Fruit fly (Drosophila melanogaster) whole organism, embryonic: ENCODE data around the gene NijB.

Source experiments
- Asciz ChIP-seq: fragments of 200-800 bp; sonication (Bioruptor generic); optimal IDR thresholded peaks from 2 replicates; lab custom pipeline; 2017; ENCODE audit warnings: missing biosample characterization, mild to moderate bottlenecking, missing genetic modification characterization, missing genetic modification reagents
- Bgb ChIP-seq: fragments of 200-800 bp; sonication (Bioruptor generic); IDR thresholded peaks from 2 replicates; pipeline ENCODE4 v1.3.6; 2022; ENCODE audit warnings: missing biosample characterization, missing genetic modification characterization; ENCODE audit not compliant: partially characterized antibody
- CG11456 ChIP-seq: fragments of 200-800 bp; sonication (Bioruptor generic); IDR thresholded peaks from 3 replicates; pipeline ENCODE4 v1.3.6; 2022; ENCODE audit warnings: missing biosample characterization, missing genetic modification characterization
- CG11504 ChIP-seq: fragments of 200-800 bp; sonication (Bioruptor generic); optimal IDR thresholded peaks from 3 replicates; lab custom pipeline; 2019; ENCODE audit warnings: missing biosample characterization, mild to moderate bottlenecking, missing genetic modification characterization, moderate library complexity
- CG11723 ChIP-seq: fragments of 200-800 bp; sonication (Bioruptor generic); optimal IDR thresholded peaks from 2 replicates; lab custom pipeline; 2017; ENCODE audit warnings: missing biosample characterization, mild to moderate bottlenecking, missing genetic modification characterization
- CG12155 ChIP-seq: fragments of 200-800 bp; sonication (Bioruptor generic); optimal IDR thresholded peaks from 3 replicates; lab custom pipeline; 2016; ENCODE audit warnings: missing biosample characterization, missing genetic modification characterization
- CG13424 ChIP-seq: fragments of 200-800 bp; sonication (Bioruptor generic); optimal IDR thresholded peaks from 2 replicates; lab custom pipeline; 2019; ENCODE audit warnings: missing biosample characterization, mild to moderate bottlenecking, missing genetic modification characterization, moderate library complexity
- CG15514 ChIP-seq: fragments of 200-800 bp; sonication (Bioruptor generic); optimal IDR thresholded peaks from 3 replicates; lab custom pipeline; 2017; ENCODE audit warnings: missing biosample characterization, missing genetic modification characterization, mild to moderate bottlenecking, moderate library complexity, missing genetic modification reagents
- CG17186 ChIP-seq: fragments of 200-800 bp; sonication (Bioruptor generic); optimal IDR thresholded peaks from 3 replicates; lab custom pipeline; 2017; ENCODE audit warnings: missing biosample characterization, missing genetic modification reagents, missing genetic modification characterization
- CG2199 ChIP-seq: fragments of 200-800 bp; sonication (Bioruptor generic); IDR thresholded peaks from 3 replicates; pipeline ENCODE4 v1.3.6; 2022; ENCODE audit warnings: missing biosample characterization, missing genetic modification characterization
- CG2202 ChIP-seq: fragments of 200-800 bp; sonication (Bioruptor generic); optimal IDR thresholded peaks from 2 replicates; lab custom pipeline; 2018; ENCODE audit warnings: missing biosample characterization, mild to moderate bottlenecking, missing genetic modification characterization
- CG2712 ChIP-seq: fragments of 200-800 bp; optimal IDR thresholded peaks from 3 replicates; lab custom pipeline; 2019; ENCODE audit warnings: missing biosample characterization, mild to moderate bottlenecking, missing genetic modification characterization, moderate library complexity
- CG4707 ChIP-seq: fragments of 200-800 bp; sonication (Bioruptor generic); optimal IDR thresholded peaks from 2 replicates; lab custom pipeline; 2018; ENCODE audit warnings: missing biosample characterization, mild to moderate bottlenecking, missing genetic modification characterization, moderate library complexity
- CG4854 ChIP-seq: fragments of 200-800 bp; sonication (Bioruptor generic); optimal IDR thresholded peaks from 2 replicates; lab custom pipeline; 2016; ENCODE audit warnings: missing biosample characterization, missing genetic modification characterization, inconsistent platforms
- CG6791 ChIP-seq: fragments of 200-800 bp; sonication (Bioruptor generic); IDR thresholded peaks from 3 replicates; pipeline ENCODE4 v1.3.6; 2022; ENCODE audit warnings: missing biosample characterization, missing genetic modification characterization; ENCODE audit not compliant: partially characterized antibody
- CG7271 ChIP-seq: fragments of 200-800 bp; sonication (Bioruptor generic); optimal IDR thresholded peaks from 2 replicates; lab custom pipeline; 2018; ENCODE audit warnings: missing biosample characterization, mild to moderate bottlenecking, missing genetic modification characterization, moderate library complexity
- CG7745 ChIP-seq: fragments of 200-800 bp; sonication (Bioruptor generic); optimal IDR thresholded peaks from 2 replicates; lab custom pipeline; 2018; ENCODE audit warnings: missing biosample characterization, mild to moderate bottlenecking, missing genetic modification characterization, moderate library complexity
- CG7963 ChIP-seq: fragments of 200-800 bp; sonication (Bioruptor generic); IDR thresholded peaks from 3 replicates; pipeline ENCODE4 v1.3.6; 2022; ENCODE audit warnings: missing biosample characterization, missing genetic modification characterization; ENCODE audit not compliant: partially characterized antibody
- CG8924 ChIP-seq: fragments of 200-800 bp; optimal IDR thresholded peaks from 3 replicates; lab custom pipeline; 2019; ENCODE audit warnings: missing biosample characterization, mild to moderate bottlenecking, missing genetic modification characterization, moderate library complexity
- Chrac-16 ChIP-seq: fragments of 200-800 bp; sonication (Bioruptor generic); optimal IDR thresholded peaks from 3 replicates; lab custom pipeline; 2016; ENCODE audit warnings: missing biosample characterization, missing genetic modification characterization
- D19A ChIP-seq: fragments of 200-800 bp; optimal IDR thresholded peaks from 3 replicates; lab custom pipeline; 2019; ENCODE audit warnings: missing biosample characterization, mild to moderate bottlenecking, missing genetic modification characterization, moderate library complexity
- Dbx ChIP-seq: fragments of 200-800 bp; sonication (Bioruptor generic); IDR thresholded peaks from 3 replicates; pipeline ENCODE4 v1.3.6; 2022; ENCODE audit warnings: missing biosample characterization, missing genetic modification characterization
- HLH3B ChIP-seq: fragments of 200-800 bp; sonication (Bioruptor generic); IDR thresholded peaks from 2 replicates; pipeline ENCODE4 v1.3.6; 2022; ENCODE audit warnings: missing biosample characterization, missing genetic modification characterization
- Hand ChIP-seq: fragments of 200-800 bp; sonication (Bioruptor generic); optimal IDR thresholded peaks from 2 replicates; lab custom pipeline; 2017; ENCODE audit warnings: mild to moderate bottlenecking, missing biosample characterization, missing genetic modification reagents, missing genetic modification characterization
- Hr3 ChIP-seq: fragments of 200-800 bp; sonication (Bioruptor generic); optimal IDR thresholded peaks from 3 replicates; lab custom pipeline; 2016; ENCODE audit warnings: missing biosample characterization, missing genetic modification characterization
- Mad ChIP-seq: fragments of 200-800 bp; sonication (Bioruptor generic); optimal IDR thresholded peaks from 2 replicates; lab custom pipeline; 2016; ENCODE audit warnings: missing biosample characterization, missing genetic modification characterization
- Nf-YB ChIP-seq: fragments of 200-800 bp; sonication (Bioruptor generic); optimal IDR thresholded peaks from 3 replicates; lab custom pipeline; 2019; ENCODE audit warnings: missing biosample characterization, mild to moderate bottlenecking, missing genetic modification characterization, moderate library complexity
- Sry-β ChIP-seq: fragments of 200-800 bp; sonication (Bioruptor generic); optimal IDR thresholded peaks from 2 replicates; lab custom pipeline; 2018; ENCODE audit warnings: missing biosample characterization, mild to moderate bottlenecking, missing genetic modification characterization, moderate library complexity
- Taf1 ChIP-seq: fragments of 200-800 bp; sonication (Bioruptor generic); IDR thresholded peaks from 2 replicates; pipeline ENCODE4 v1.3.6; 2022; ENCODE audit warnings: missing biosample characterization, missing genetic modification characterization
- abd-A ChIP-seq: fragments of 200-800 bp; sonication (Bioruptor generic); optimal IDR thresholded peaks from 3 replicates; lab custom pipeline; 2019; ENCODE audit warnings: missing biosample characterization, mild to moderate bottlenecking, missing genetic modification characterization, moderate library complexity
- bbx ChIP-seq: fragments of 200-800 bp; sonication (Bioruptor generic); IDR thresholded peaks from 2 replicates; pipeline ENCODE4 v1.3.6; 2022; ENCODE audit warnings: missing biosample characterization, missing genetic modification characterization; ENCODE audit not compliant: partially characterized antibody
- cg ChIP-seq: fragments of 200-800 bp; sonication (Bioruptor generic); optimal IDR thresholded peaks from 3 replicates; lab custom pipeline; 2019; ENCODE audit warnings: missing biosample characterization, mild to moderate bottlenecking, missing genetic modification characterization, moderate library complexity
- chn ChIP-seq: fragments of 200-800 bp; sonication (Bioruptor generic); optimal IDR thresholded peaks from 2 replicates; lab custom pipeline; 2016; ENCODE audit warnings: missing biosample characterization, missing genetic modification characterization
- cwo ChIP-seq: fragments of 200-800 bp; sonication (Bioruptor generic); optimal IDR thresholded peaks from 3 replicates; lab custom pipeline; 2017; ENCODE audit warnings: missing biosample characterization, missing genetic modification characterization, mild to moderate bottlenecking, moderate library complexity, missing genetic modification reagents
- da ChIP-seq: fragments of 200-800 bp; sonication (Bioruptor generic); optimal IDR thresholded peaks from 2 replicates; lab custom pipeline; 2016; ENCODE audit warnings: missing biosample characterization, missing genetic modification characterization
- en ChIP-seq: fragments of 200-800 bp; sonication (Bioruptor generic); optimal IDR thresholded peaks from 2 replicates; lab custom pipeline; 2016; ENCODE audit warnings: missing biosample characterization, missing genetic modification characterization
- gro ChIP-seq: fragments of 200-800 bp; sonication (Bioruptor generic); optimal IDR thresholded peaks from 2 replicates; lab custom pipeline; 2016; ENCODE audit warnings: missing biosample characterization, missing genetic modification characterization
- lab ChIP-seq: fragments of 200-800 bp; sonication (Bioruptor generic); optimal IDR thresholded peaks from 3 replicates; lab custom pipeline; 2017; ENCODE audit warnings: missing biosample characterization, missing genetic modification characterization, mild to moderate bottlenecking, moderate library complexity, missing genetic modification reagents
- lov ChIP-seq, 2 experiments: fragments of 200-800 bp in 1 of 2; fragments of >200 bp in 1 of 2; sonication (Bioruptor generic) in 1 of 2; IDR thresholded peaks in 1 of 2; optimal IDR thresholded peaks in 1 of 2; 2 replicates in 1 of 2; 3 replicates in 1 of 2; pipeline versions ENCODE4 v1.3.6 to Lab custom; 2017 to 2022; ENCODE audit warnings: missing biosample characterization in 1 of 2, missing genetic modification characterization in 1 of 2
- otp ChIP-seq: fragments of 200-800 bp; sonication (Bioruptor generic); IDR thresholded peaks from 3 replicates; pipeline ENCODE4, ENCODE4 v1.3.6; 2022; ENCODE audit warnings: missing biosample characterization, missing genetic modification characterization
- psq ChIP-seq: fragments of 200-800 bp; sonication (Bioruptor generic); optimal IDR thresholded peaks from 2 replicates; lab custom pipeline; 2017; ENCODE audit warnings: missing biosample characterization, missing genetic modification characterization
- sc ChIP-seq, 3 experiments: fragments of >200 bp in 2 of 3; fragments of 200-800 bp in 1 of 3; sonication (Bioruptor generic) in 1 of 3; optimal IDR thresholded peaks; 2 replicates in 2 of 3; 3 replicates in 1 of 3; lab custom pipeline; 2017; ENCODE audit warnings: mild to moderate bottlenecking in 1 of 3, missing biosample characterization in 1 of 3, missing genetic modification characterization in 1 of 3, missing genetic modification reagents in 1 of 3
- sens ChIP-seq: fragments of 200-800 bp; sonication (Bioruptor generic); peaks from one replicate; lab custom pipeline; 2016; ENCODE audit warnings: missing biosample characterization, missing genetic modification characterization
- seq ChIP-seq: fragments of 200-800 bp; sonication (Bioruptor generic); IDR thresholded peaks from 2 replicates; pipeline ENCODE4 v1.3.6; 2022; ENCODE audit warnings: missing biosample characterization, missing genetic modification characterization
- sr ChIP-seq: fragments of 200-800 bp; sonication (Bioruptor generic); IDR thresholded peaks from 3 replicates; pipeline ENCODE4 v1.3.6; 2022; ENCODE audit warnings: missing biosample characterization, missing genetic modification characterization
- sug ChIP-seq: fragments of 200-800 bp; optimal IDR thresholded peaks from 2 replicates; lab custom pipeline; 2019; ENCODE audit warnings: missing biosample characterization, mild to moderate bottlenecking, missing genetic modification characterization, moderate library complexity
- unc-4 ChIP-seq: fragments of 200-800 bp; sonication (Bioruptor generic); IDR thresholded peaks from 2 replicates; pipeline ENCODE4 v1.3.6; 2022; ENCODE audit warnings: missing biosample characterization, missing genetic modification characterization; ENCODE audit not compliant: partially characterized antibody
- zen2 ChIP-seq: fragments of 200-800 bp; sonication (Bioruptor generic); IDR thresholded peaks from 3 replicates; pipeline ENCODE4 v1.3.6; 2022; ENCODE audit warnings: missing biosample characterization, missing genetic modification characterization; ENCODE audit not compliant: partially characterized antibody

The NijB gene

DNA sequence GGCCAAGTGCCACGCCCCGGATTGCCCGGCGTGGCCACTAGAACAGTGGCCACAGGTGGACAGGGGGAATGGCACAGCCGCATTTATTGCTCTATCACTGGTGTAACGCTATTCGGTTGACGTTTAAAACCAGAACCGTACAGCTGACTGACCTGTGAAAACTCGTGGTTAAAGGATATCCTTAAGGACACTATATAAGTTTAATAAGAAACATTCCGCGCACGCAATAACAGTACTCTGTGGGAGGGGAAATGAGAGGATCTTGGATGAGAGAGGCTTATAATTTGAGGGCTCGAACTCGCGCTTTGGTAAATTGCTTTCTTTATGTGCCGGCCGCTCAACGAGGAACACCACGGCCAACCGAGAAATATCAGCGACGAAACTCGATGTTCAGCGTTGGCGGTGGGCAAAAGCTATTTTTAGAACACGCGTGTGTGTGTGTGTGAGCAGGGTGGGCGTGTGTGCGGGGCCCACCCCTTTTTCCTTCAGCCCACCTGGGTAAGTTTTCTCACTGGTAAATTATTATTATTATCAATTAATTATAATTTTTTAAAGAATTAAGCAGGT lies 4.2 kb downstream of the NijB start (continued):
- TF ChIP-seq Sry-β (GFP tag; lab: Kevin White, UChicago): no peak
- TF ChIP-seq Bgb (GFP tag; lab: Robert Waterston, UW): peak; percentile 47; the same call in 1 of the 2 replicates
- no peak for TF ChIP-seq unc-4 (GFP tag; lab: Robert Waterston, UW)
- no peak for TF ChIP-seq CG4707 (GFP tag; lab: Kevin White, UChicago)
- no peak for TF ChIP-seq Nf-YB (GFP tag; lab: Kevin White, UChicago)
- TF ChIP-seq CG17186: no peak
- no peak for TF ChIP-seq psq
- no peak for TF ChIP-seq D19A
- peak; percentile 16 for TF ChIP-seq abd-A (tag; lab: Kevin White, UChicago)
- TF ChIP-seq en: no peak
- TF ChIP-seq CG7745: no peak
- TF ChIP-seq cwo (GFP tag; lab: Kevin White, UChicago): no peak
- TF ChIP-seq Taf1 (GFP tag; lab: Robert Waterston, UW): no peak
- TF ChIP-seq lov (optimal IDR thresholded peaks at IDR 0.05; lab: Kevin White, UChicago): no peak
- no peak for TF ChIP-seq lov (GFP tag; IDR thresholded peaks at IDR 0.05; lab: Robert Waterston, UW)
- TF ChIP-seq CG7271 (tag; lab: Kevin White, UChicago): no peak
- TF ChIP-seq CG11723 (GFP tag; lab: Kevin White, UChicago): no peak
- no peak for TF ChIP-seq CG2712 (tag; lab: Kevin White, UChicago)
- TF ChIP-seq sc (optimal IDR thresholded peaks at IDR 0.05; lab: Kevin White, UChicago): no peak
- no peak for TF ChIP-seq sc (GFP tag; optimal IDR thresholded peaks at IDR 0.05; lab: Kevin White, UChicago)
- no peak for TF ChIP-seq CG11504 (tag; lab: Kevin White, UChicago)
- no peak for TF ChIP-seq lab (GFP tag; lab: Kevin White, UChicago)
- no peak for TF ChIP-seq CG2202 (tag; lab: Kevin White, UChicago)
- TF ChIP-seq sens: no peak
- TF ChIP-seq CG2199 (GFP tag; lab: Robert Waterston, UW): 0 out of 3 replicates have a peak, but pooled peaks have one; percentile 15
- no peak for TF ChIP-seq CG8924 (tag; lab: Kevin White, UChicago)
- TF ChIP-seq Hand (GFP tag; lab: Kevin White, UChicago): no peak
- TF ChIP-seq otp (GFP tag; lab: Robert Waterston, UW): no peak
- TF ChIP-seq da (GFP tag; lab: Kevin White, UChicago): no peak
- TF ChIP-seq Hr3 (GFP tag; lab: Kevin White, UChicago): no peak
- TF ChIP-seq Mad (GFP tag; lab: Kevin White, UChicago): no peak
- no peak for TF ChIP-seq CG11456 (GFP tag; lab: Robert Waterston, UW)
- TF ChIP-seq HLH3B (GFP tag; lab: Robert Waterston, UW): no peak; the same call in 1 of the 2 replicates
- 0 out of 3 replicates have a peak, but pooled peaks have one; percentile 19 for TF ChIP-seq CG6791
- TF ChIP-seq Chrac-16 (GFP tag; lab: Kevin White, UChicago): no peak
- no peak for TF ChIP-seq gro
- TF ChIP-seq Dbx (GFP tag; lab: Robert Waterston, UW): no peak
- TF ChIP-seq chn (GFP tag; lab: Kevin White, UChicago): no peak
- TF ChIP-seq zen2: no peak
- peak; percentile 34 for TF ChIP-seq cg (GFP tag; lab: Kevin White, UChicago)
- TF ChIP-seq CG4854 (GFP tag; lab: Kevin White, UChicago): no peak
- TF ChIP-seq CG7963 (GFP tag; lab: Robert Waterston, UW): no peak
- peak; percentile 65; the same call in 2 of the 3 replicates for TF ChIP-seq sr (GFP tag; lab: Robert Waterston, UW)
- peak; percentile 49 for TF ChIP-seq bbx
- no peak for TF ChIP-seq CG15514
- no peak for TF ChIP-seq seq
- TF ChIP-seq sug (tag; lab: Kevin White, UChicago): peak; percentile 29
- TF ChIP-seq CG13424 (tag; lab: Kevin White, UChicago): no peak
- no peak for TF ChIP-seq Asciz (GFP tag; lab: Kevin White, UChicago)
- no peak for TF ChIP-seq CG12155 (GFP tag; lab: Kevin White, UChicago)
